Worm (Caenorhabditis elegans): ENCODE results near the gene ooc-5.
A peak's percentile ranks its signal among the peaks of the same experiment; 100 is the strongest.

The ooc-5 gene

DNA sequence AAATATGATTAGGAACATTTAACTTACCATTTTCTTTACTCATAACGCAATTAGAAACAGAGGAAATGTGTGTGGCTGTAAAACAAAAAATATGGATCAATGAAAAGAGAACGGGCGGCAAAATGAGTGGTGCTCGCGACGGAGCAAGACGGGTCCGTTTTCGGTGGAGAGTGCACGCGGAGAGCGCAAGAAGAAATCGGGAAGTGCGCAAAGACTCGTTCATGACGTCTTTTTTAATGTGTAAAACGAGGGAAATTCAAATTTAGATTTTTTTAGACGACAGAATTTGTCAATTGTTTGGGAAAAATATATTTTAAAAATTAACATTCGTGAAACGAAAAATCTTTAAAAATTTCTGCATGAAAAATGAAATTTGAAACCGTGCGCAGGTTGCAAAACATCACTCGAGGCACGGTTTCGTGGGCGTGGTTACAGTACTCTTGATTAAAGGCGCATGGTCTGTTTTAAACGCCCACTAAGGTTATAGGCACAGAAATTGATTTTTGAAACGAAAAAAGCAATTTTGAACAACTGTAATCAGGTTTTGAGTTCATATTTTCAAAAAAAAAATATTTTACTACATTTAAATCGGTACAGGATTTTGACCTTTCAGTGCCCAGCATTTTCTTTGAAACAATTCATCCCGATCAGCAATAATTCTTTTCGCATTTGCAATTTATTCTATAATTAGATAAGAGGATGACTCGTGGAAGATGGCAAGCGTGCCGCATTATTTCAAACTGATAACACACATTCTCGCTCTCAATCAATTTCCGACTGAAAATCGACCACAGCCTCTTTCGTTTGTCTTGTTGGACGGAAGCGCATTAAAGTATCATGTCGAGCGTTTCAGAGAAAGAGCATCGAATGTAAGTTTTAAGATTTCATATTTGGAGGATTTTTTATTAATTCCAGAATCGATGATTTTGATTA lies 23.4 kb upstream of the ooc-5 start, which contains the start of the genes szy-20 and C18E9.5:
Gene szy-20, minus strand, starts transcription at position 83 of the 933 bp plus-strand sequence.
Gene C18E9.5, plus strand, starts transcription at position 730 of the 933 bp plus-strand sequence.
- TF ChIP-seq repo-1 (tag; optimal IDR thresholded peaks at IDR 0.05) (peak; percentile 23), nfyb-1 (GFP tag; IDR thresholded peaks at IDR 0.05) (0 out of 2 replicates have a peak, but pooled peaks have one; percentile 49), xnd-1 (tag; optimal IDR thresholded peaks at IDR 0.05) (peak; percentile 84), mel-28 (tag; optimal IDR thresholded peaks at IDR 0.05; ENCODE audit: borderline replicate concordance) (no peak), lin-54 (GFP tag; optimal IDR thresholded peaks at IDR 0.05) (peak; percentile 93), attf-3 (GFP tag; conservative IDR thresholded peaks at IDR 0.05) (peak; percentile 75), atf-7 (tag; optimal IDR thresholded peaks at IDR 0.05) (no peak), cebp-1 (GFP tag; IDR thresholded peaks at IDR 0.05) (no peak), cebp-1 (tag; optimal IDR thresholded peaks at IDR 0.05) (peak; percentile 56), hmg-20 (GFP tag; IDR thresholded peaks at IDR 0.05) (peak; percentile 43; the same call in 1 of the 2 replicates), snpc-1.1 (tag; optimal IDR thresholded peaks at IDR 0.05; ENCODE audit: insufficient read depth) (peak; percentile 26), snpc-4 (GFP tag; optimal IDR thresholded peaks at IDR 0.05) (no peak), snpc-4 (tag; optimal IDR thresholded peaks at IDR 0.05) (peak in 1 of 4 experiments; percentile 35), ZK185.1 (tag; optimal IDR thresholded peaks at IDR 0.05; ENCODE audit: poor library complexity, severe bottlenecking) (peak; percentile 44), him-1 (tag; optimal IDR thresholded peaks at IDR 0.05) (peak; percentile 46), nhr-80 (tag; optimal IDR thresholded peaks at IDR 0.05) (peak; percentile 72), tbp1 (GFP tag; optimal IDR thresholded peaks at IDR 0.05) (peak; percentile 10), Y95B8A.8 (GFP tag; IDR thresholded peaks at IDR 0.05) (0 out of 2 replicates have a peak, but pooled peaks have one; percentile 33), egl-44 (GFP tag; IDR thresholded peaks at IDR 0.05) (no peak), chd-7 (tag; optimal IDR thresholded peaks at IDR 0.05) (no peak), akir-1 (GFP tag; optimal IDR thresholded peaks at IDR 0.05) (no peak), B0336.3 (GFP tag; IDR thresholded peaks at IDR 0.05) (0 out of 2 replicates have a peak, but pooled peaks have one; percentile 38), ztf-18 (tag; optimal IDR thresholded peaks at IDR 0.05) (peak; percentile 93), efl-1 (GFP tag; optimal IDR thresholded peaks at IDR 0.05) (peak; percentile 62), unc-130 (GFP tag; optimal IDR thresholded peaks at IDR 0.05) (peak; percentile 15), K11D2.4 (GFP tag; IDR thresholded peaks at IDR 0.05) (peak; percentile 64; the same call in 1 of the 2 replicates), athp-1 (tag; optimal IDR thresholded peaks at IDR 0.05) (peak; percentile 41), mcd-1 (GFP tag; IDR thresholded peaks at IDR 0.05) (peak; percentile 81), ceh-100 (GFP tag; IDR thresholded peaks at IDR 0.05) (peak; percentile 51), lin-40 (tag; optimal IDR thresholded peaks at IDR 0.05) (peak; percentile 71), bed-1 (GFP tag; IDR thresholded peaks at IDR 0.05) (no peak), lsl-1 (GFP tag; optimal IDR thresholded peaks at IDR 0.05) (peak; percentile 96), rcor-1 (GFP tag; IDR thresholded peaks at IDR 0.05) (no peak), ceh-91 (GFP tag; IDR thresholded peaks at IDR 0.05) (peak; percentile 58), madf-6 (GFP tag; IDR thresholded peaks at IDR 0.05) (peak; percentile 94), dox-1 (GFP tag; IDR thresholded peaks at IDR 0.05) (peak; percentile 71), K12H6.12 (tag; optimal IDR thresholded peaks at IDR 0.05) (peak; percentile 47), snpc-1.3 (tag; optimal IDR thresholded peaks at IDR 0.05; ENCODE audit: insufficient read depth) (peak; percentile 61), nhr-27 (tag; optimal IDR thresholded peaks at IDR 0.05) (no peak), hmg-1.2 (GFP tag; IDR thresholded peaks at IDR 0.05) (peak; percentile 47), lir-1 (GFP tag; conservative IDR thresholded peaks at IDR 0.05) (no peak; the same call in 1 of the 2 replicates), zfh-2 (GFP tag; conservative IDR thresholded peaks at IDR 0.05) (peak; percentile 69; the same call in 1 of the 2 replicates), lin-35 (GFP tag; optimal IDR thresholded peaks at IDR 0.05) (peak; percentile 28 to 96 (median 73)), ama-1 (optimal IDR thresholded peaks at IDR 0.05) (no peak), ama-1 (GFP tag; optimal IDR thresholded peaks at IDR 0.05) (no peak), ztf-28 (GFP tag; IDR thresholded peaks at IDR 0.05) (peak; percentile 33; the same call in 1 of the 2 replicates)
